Fruit fly (Drosophila melanogaster): ENCODE results near the gene Tak1.
A peak's percentile ranks its signal among the peaks of the same experiment; 100 is the strongest.
"Not testable (repeated sequence)": the region's sequence is repeated elsewhere in the genome, so short reads cannot be mapped to it uniquely, and the experiment has no call there.

Tak1 gene

DNA sequence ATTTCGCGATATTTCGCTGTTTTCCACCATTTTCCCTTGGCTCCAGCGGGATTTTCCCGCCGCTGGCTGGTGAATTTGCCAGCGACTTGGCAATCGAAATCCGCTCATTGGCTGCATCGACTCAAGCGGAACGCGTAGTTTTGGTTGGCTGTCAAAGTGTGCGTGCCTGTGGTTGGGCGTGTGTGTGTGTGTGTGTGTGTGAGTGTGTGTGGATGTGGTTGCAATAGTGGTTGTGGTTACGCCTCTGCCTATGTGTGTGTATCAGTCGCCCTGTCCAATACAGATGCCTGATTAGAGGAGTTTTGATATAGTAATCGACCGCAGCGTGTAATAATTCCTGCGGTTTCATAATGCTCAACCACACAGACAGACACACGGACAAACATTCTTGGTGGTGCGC, 11.4 kb upstream of the Tak1 start:
- TF ChIP-seq CG16779 (tag; optimal IDR thresholded peaks at IDR 0.05) (no peak), CG8319 (GFP tag; optimal IDR thresholded peaks at IDR 0.05) (no peak), CG3032 (tag; optimal IDR thresholded peaks at IDR 0.05) (no peak), lz (GFP tag; optimal IDR thresholded peaks at IDR 0.05) (no peak), Hr38 (GFP tag; optimal IDR thresholded peaks at IDR 0.05) (no peak), CG8632 (GFP tag; optimal IDR thresholded peaks at IDR 0.05) (no peak), CG4318 (GFP tag; optimal IDR thresholded peaks at IDR 0.05) (no peak), spab (GFP tag; optimal IDR thresholded peaks at IDR 0.05) (no peak), Blimp-1 (GFP tag; optimal IDR thresholded peaks at IDR 0.05) (no peak), CG34406 (GFP tag; optimal IDR thresholded peaks at IDR 0.05) (no peak), CG9139 (GFP tag; optimal IDR thresholded peaks at IDR 0.05) (no peak), achi (GFP tag; optimal IDR thresholded peaks at IDR 0.05) (no peak), acj6 (GFP tag; optimal IDR thresholded peaks at IDR 0.05) (no peak), eg (GFP tag; IDR thresholded peaks at IDR 0.05) (no peak), fkh (GFP tag; optimal IDR thresholded peaks at IDR 0.05) (no peak), pdm3 (GFP tag; optimal IDR thresholded peaks at IDR 0.05) (no peak)

DNA sequence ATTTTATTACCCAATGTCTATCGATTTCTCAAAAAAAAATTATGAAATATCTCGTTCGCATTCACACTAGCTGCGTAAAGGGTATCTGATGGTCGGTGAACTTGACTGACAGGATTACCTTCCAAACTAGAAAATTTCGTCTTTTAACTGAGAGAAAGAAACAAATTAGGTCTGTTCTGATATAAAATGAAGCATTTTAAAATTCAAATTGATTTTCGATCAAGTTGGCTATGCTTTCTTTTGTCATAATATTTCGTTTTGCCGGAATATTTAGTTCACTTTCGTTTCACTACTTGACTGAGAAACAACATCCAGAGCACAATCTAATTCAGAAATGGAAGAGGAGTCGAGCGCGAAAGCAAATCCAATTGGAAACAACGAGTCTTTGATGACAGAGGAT, 2.6 kb upstream of the Tak1 start, which contains the start of gene CG42579:
Gene CG42579, plus strand, starts transcription at position 301 of the 400 bp plus-strand sequence.
- TF ChIP-seq fkh, pdm3, CG31627 (GFP tag; optimal IDR thresholded peaks at IDR 0.05): not testable (repeated sequence)

DNA sequence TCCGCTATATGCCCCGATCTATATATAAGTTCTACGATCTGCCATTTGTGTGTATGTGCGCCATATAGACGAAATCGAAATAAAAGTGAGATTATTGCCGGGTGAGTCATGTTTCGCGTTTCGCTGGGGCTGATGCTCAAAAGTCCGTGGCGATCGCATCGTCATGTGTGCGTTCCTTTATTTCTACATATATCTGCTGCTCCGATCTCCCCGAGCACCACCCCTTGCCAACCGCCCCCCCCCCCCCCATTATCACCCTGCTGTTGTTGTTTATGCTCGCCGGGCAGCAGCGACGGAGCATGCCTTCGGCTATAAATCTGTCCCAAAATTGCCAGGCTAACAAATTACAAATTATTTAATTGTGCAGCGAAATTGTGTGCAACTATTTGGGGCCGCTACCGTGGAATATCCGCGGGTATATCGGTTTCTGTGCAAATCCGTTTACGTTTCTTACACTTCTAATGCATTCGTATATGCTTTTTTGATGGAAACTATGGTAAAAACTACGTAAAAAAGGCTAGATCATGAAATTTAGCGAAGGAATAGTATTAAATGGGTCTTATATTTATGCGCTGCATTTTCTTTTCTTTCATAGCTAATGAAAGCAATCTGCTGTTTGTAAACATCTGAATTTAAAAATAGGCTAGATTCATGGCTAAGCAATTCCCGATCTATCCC, 4.9 kb downstream of the Tak1 start:
- no peak for TF ChIP-seq Sox15 (GFP tag; optimal IDR thresholded peaks at IDR 0.05)
- peak; percentile 1 for TF ChIP-seq CG4318 (GFP tag; optimal IDR thresholded peaks at IDR 0.05)
- no peak for TF ChIP-seq fkh (GFP tag; optimal IDR thresholded peaks at IDR 0.05)
- no peak for TF ChIP-seq CG34406 (GFP tag; optimal IDR thresholded peaks at IDR 0.05)
- no peak for TF ChIP-seq CG8632 (GFP tag; optimal IDR thresholded peaks at IDR 0.05)
- no peak for TF ChIP-seq Blimp-1 (GFP tag; optimal IDR thresholded peaks at IDR 0.05)
- peak; percentile 51; the same call in 1 of the 3 replicates for TF ChIP-seq CG8119 (GFP tag; IDR thresholded peaks at IDR 0.05)
- no peak for TF ChIP-seq CG3032 (tag; optimal IDR thresholded peaks at IDR 0.05)
- TF ChIP-seq CG6792 (GFP tag; optimal IDR thresholded peaks at IDR 0.05): no peak
- no peak for TF ChIP-seq ss (GFP tag; optimal IDR thresholded peaks at IDR 0.05)
- no peak for TF ChIP-seq Met (GFP tag; optimal IDR thresholded peaks at IDR 0.05)
- no peak for TF ChIP-seq pdm3 (GFP tag; optimal IDR thresholded peaks at IDR 0.05)
- no peak for TF ChIP-seq Lpt (GFP tag; optimal IDR thresholded peaks at IDR 0.05)
- no peak for TF ChIP-seq Hr39 (GFP tag; optimal IDR thresholded peaks at IDR 0.05)
- TF ChIP-seq vri (GFP tag; optimal IDR thresholded peaks at IDR 0.05): no peak
- peak; percentile 42; the same call in 1 of the 2 replicates for TF ChIP-seq CG15336 (GFP tag; IDR thresholded peaks at IDR 0.05)
- TF ChIP-seq CG32006 (GFP tag; optimal IDR thresholded peaks at IDR 0.05): peak; percentile 53
- TF ChIP-seq net (GFP tag; optimal IDR thresholded peaks at IDR 0.05): no peak
- TF ChIP-seq salr (GFP tag; optimal IDR thresholded peaks at IDR 0.05): peak in 1 of 2 experiments; percentile 24
- no peak for TF ChIP-seq esn (GFP tag; optimal IDR thresholded peaks at IDR 0.05)
- TF ChIP-seq Eip78C (GFP tag): no peak
- TF ChIP-seq Hr38 (GFP tag; optimal IDR thresholded peaks at IDR 0.05): no peak
- no peak for TF ChIP-seq fd59A (GFP tag; optimal IDR thresholded peaks at IDR 0.05)
- TF ChIP-seq OdsH (GFP tag; optimal IDR thresholded peaks at IDR 0.05): peak; percentile 29
- peak; percentile 38 for TF ChIP-seq Hr4 (GFP tag; optimal IDR thresholded peaks at IDR 0.05)
- TF ChIP-seq lz (GFP tag; optimal IDR thresholded peaks at IDR 0.05): no peak
- TF ChIP-seq topi (GFP tag; optimal IDR thresholded peaks at IDR 0.05): no peak
- TF ChIP-seq Smox (GFP tag; optimal IDR thresholded peaks at IDR 0.05): no peak
- no peak for TF ChIP-seq dsx (GFP tag; optimal IDR thresholded peaks at IDR 0.05; ENCODE audit: poor library complexity, severe bottlenecking)
- no peak for TF ChIP-seq CG11902 (GFP tag; optimal IDR thresholded peaks at IDR 0.05)
- TF ChIP-seq Gug (GFP tag; IDR thresholded peaks at IDR 0.05): 0 out of 2 replicates have a peak, but pooled peaks have one; percentile 26
- TF ChIP-seq CG6276 (GFP tag; optimal IDR thresholded peaks at IDR 0.05): peak; percentile 4
- TF ChIP-seq CG9139 (GFP tag; optimal IDR thresholded peaks at IDR 0.05): no peak
